Fruit fly (Drosophila melanogaster): Measurements from ENCODE around the gene Asciz.
A peak's percentile ranks its signal among the peaks of the same experiment; 100 is the strongest.

Asciz gene

DNA sequence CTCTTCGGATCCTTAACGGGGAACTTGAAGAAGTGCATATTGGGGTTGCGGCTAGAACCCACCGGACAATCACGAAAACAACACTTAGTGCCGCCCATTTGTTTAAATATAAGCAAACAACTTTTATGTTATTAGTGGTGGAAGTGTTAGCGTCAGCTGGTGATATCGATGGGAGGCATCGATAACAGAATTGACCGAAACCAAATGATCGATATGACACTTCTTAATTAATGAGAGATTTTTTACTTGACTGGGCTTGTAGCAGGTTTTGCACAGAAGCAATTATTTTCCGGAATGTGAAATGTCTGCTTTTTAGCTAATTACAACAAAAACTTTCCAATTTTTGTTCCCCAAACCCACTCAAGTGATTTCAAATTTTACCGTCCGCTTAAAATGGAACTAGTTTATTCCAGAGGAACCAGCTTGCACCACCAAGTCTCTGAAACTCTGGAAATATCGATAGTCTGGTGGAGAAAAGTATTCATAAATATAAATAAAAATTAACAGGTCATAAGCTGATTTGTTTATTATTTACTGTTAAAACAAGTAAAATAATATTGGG, 26.4 kb upstream of the Asciz start, which contains the start of gene CG14965 (continued):
- TF ChIP-seq sug (tag; optimal IDR thresholded peaks at IDR 0.05) = no peak
- no peak for TF ChIP-seq CG12769 (tag; optimal IDR thresholded peaks at IDR 0.05)
- peak; percentile 62 for TF ChIP-seq MBD-R2 (GFP tag; IDR thresholded peaks at IDR 0.05)
- no peak for TF ChIP-seq Ptx1 (GFP tag; IDR thresholded peaks at IDR 0.05)
- no peak for TF ChIP-seq CG17328 (GFP tag; IDR thresholded peaks at IDR 0.05)
- TF ChIP-seq wor (GFP tag; IDR thresholded peaks at IDR 0.05) = no peak
- no peak for TF ChIP-seq nom (GFP tag; optimal IDR thresholded peaks at IDR 0.05)
- TF ChIP-seq CG4854 (GFP tag; optimal IDR thresholded peaks at IDR 0.05) = no peak
- no peak for TF ChIP-seq Ada2b (GFP tag; IDR thresholded peaks at IDR 0.05)
- no peak for TF ChIP-seq CG8478 (optimal IDR thresholded peaks at IDR 0.05)
- no peak for TF ChIP-seq CG34376 (GFP tag; optimal IDR thresholded peaks at IDR 0.05)
- no peak for TF ChIP-seq Dip3 (GFP tag; optimal IDR thresholded peaks at IDR 0.05)
- TF ChIP-seq CG34224 (GFP tag; IDR thresholded peaks at IDR 0.05; ENCODE audit: partially characterized antibody) = peak; percentile 84
- TF ChIP-seq her (GFP tag; optimal IDR thresholded peaks at IDR 0.05) = no peak
- TF ChIP-seq jigr1 (GFP tag; IDR thresholded peaks at IDR 0.05) = no peak
- no peak for TF ChIP-seq dysf (GFP tag; IDR thresholded peaks at IDR 0.05)
- TF ChIP-seq CG9437 (GFP tag; optimal IDR thresholded peaks at IDR 0.05) = no peak
- no peak for TF ChIP-seq CG33557 (GFP tag; optimal IDR thresholded peaks at IDR 0.05)
- no peak for TF ChIP-seq Optix (GFP tag; IDR thresholded peaks at IDR 0.05)
- TF ChIP-seq sim (GFP tag; IDR thresholded peaks at IDR 0.05) = no peak
- TF ChIP-seq CG43689 (GFP tag; IDR thresholded peaks at IDR 0.05) = no peak
- TF ChIP-seq Dfd (GFP tag; optimal IDR thresholded peaks at IDR 0.05) = no peak
- no peak for TF ChIP-seq Fer2 (tag; optimal IDR thresholded peaks at IDR 0.05)
- TF ChIP-seq oc (tag; optimal IDR thresholded peaks at IDR 0.05) = no peak
- no peak for TF ChIP-seq lmd (GFP tag; IDR thresholded peaks at IDR 0.05)
- TF ChIP-seq CG34422 (GFP tag; IDR thresholded peaks at IDR 0.05) = no peak
- no peak for TF ChIP-seq gce (GFP tag; IDR thresholded peaks at IDR 0.05)
- TF ChIP-seq fru (optimal IDR thresholded peaks at IDR 0.05) = no peak
- TF ChIP-seq zf30C (GFP tag; optimal IDR thresholded peaks at IDR 0.05) = no peak
- no peak for TF ChIP-seq CG15601 (tag; optimal IDR thresholded peaks at IDR 0.05)
- TF ChIP-seq MTF-1 (GFP tag; optimal IDR thresholded peaks at IDR 0.05; ENCODE audit: borderline replicate concordance) = no peak
- no peak for TF ChIP-seq CG4730 (GFP tag; IDR thresholded peaks at IDR 0.05)
- no peak for TF ChIP-seq Usf (GFP tag; optimal IDR thresholded peaks at IDR 0.05)
- TF ChIP-seq Oli (tag; optimal IDR thresholded peaks at IDR 0.05) = no peak
- no peak for TF ChIP-seq CG16863 (GFP tag; optimal IDR thresholded peaks at IDR 0.05)
- no peak for TF ChIP-seq CG9797 (GFP tag; optimal IDR thresholded peaks at IDR 0.05)
- no peak for TF ChIP-seq pan (optimal IDR thresholded peaks at IDR 0.05)
- no peak for TF ChIP-seq pan (GFP tag; optimal IDR thresholded peaks at IDR 0.05 in 1 of 2, IDR thresholded peaks at IDR 0.05 in 1 of 2)
- TF ChIP-seq E2f2 (GFP tag; IDR thresholded peaks at IDR 0.05) = peak; percentile 42
- no peak for TF ChIP-seq rib (GFP tag; IDR thresholded peaks at IDR 0.05)
- no peak for TF ChIP-seq gt (GFP tag; IDR thresholded peaks at IDR 0.05)
- no peak for TF ChIP-seq CG1602 (GFP tag; optimal IDR thresholded peaks at IDR 0.05)
- no peak for TF ChIP-seq CG7786 (GFP tag; optimal IDR thresholded peaks at IDR 0.05)
- TF ChIP-seq bbx (GFP tag; IDR thresholded peaks at IDR 0.05; ENCODE audit: partially characterized antibody) = peak; percentile 79
- no peak for TF ChIP-seq dmrt11E (tag; optimal IDR thresholded peaks at IDR 0.05)
- no peak for TF ChIP-seq tin (GFP tag; optimal IDR thresholded peaks at IDR 0.05)
- no peak for TF ChIP-seq CG15073 (GFP tag; optimal IDR thresholded peaks at IDR 0.05)
- TF ChIP-seq ERR (GFP tag; optimal IDR thresholded peaks at IDR 0.05) = no peak
- no peak for TF ChIP-seq mirr (GFP tag; optimal IDR thresholded peaks at IDR 0.05)
- TF ChIP-seq lov (optimal IDR thresholded peaks at IDR 0.05) = no peak
- TF ChIP-seq lov (GFP tag; IDR thresholded peaks at IDR 0.05) = no peak
- peak; percentile 78 for TF ChIP-seq tna (GFP tag; IDR thresholded peaks at IDR 0.05; ENCODE audit: partially characterized antibody)
- no peak for TF ChIP-seq Tbp (GFP tag; optimal IDR thresholded peaks at IDR 0.05)
